Worm (Caenorhabditis elegans): Measurements from ENCODE around the gene F28B12.6.

DNA sequence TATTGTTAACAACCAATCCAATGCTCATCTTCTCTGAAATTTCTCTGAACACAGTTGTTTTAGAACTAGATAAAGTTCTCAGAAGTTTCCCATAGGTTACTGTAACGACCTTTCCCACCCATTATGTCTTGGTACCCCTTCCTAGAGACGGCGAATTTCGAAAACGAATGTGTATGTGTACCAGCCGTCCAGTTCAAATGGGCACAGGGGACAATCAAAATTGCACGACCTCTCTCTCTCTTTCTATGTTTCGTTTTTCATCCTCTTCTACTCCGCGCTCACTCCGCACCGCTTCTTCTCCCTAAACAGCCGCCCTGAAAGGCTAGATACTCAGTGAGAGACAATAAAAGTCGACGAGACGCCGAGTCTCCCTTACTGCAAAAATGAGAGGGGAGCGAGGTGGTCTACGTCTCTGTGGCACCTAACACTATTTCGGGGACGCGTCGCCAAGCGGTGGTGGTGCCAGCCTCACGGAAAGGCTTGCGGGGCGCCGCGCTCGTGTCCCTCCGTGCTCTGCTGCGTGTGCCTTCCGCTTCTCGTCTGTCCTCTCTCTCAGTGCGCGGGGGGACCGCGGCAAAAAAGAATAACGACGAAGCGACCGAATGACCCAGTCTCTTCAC, 39.1 kb upstream of the F28B12.6 start:
- no peak for TF ChIP-seq F37B4.10 (GFP tag; IDR thresholded peaks at IDR 0.05)
- TF ChIP-seq snpc-1.1 (tag; optimal IDR thresholded peaks at IDR 0.05; ENCODE audit: insufficient read depth), result no peak
- TF ChIP-seq Y95B8A.8 (GFP tag; IDR thresholded peaks at IDR 0.05), result no peak
- TF ChIP-seq B0336.3 (GFP tag; IDR thresholded peaks at IDR 0.05), result no peak; the same call in 1 of the 2 replicates
- no peak for TF ChIP-seq nfya-2 (GFP tag; IDR thresholded peaks at IDR 0.05)
- no peak for TF ChIP-seq chd-7 (tag; optimal IDR thresholded peaks at IDR 0.05)
- no peak for TF ChIP-seq nfya-1 (tag; optimal IDR thresholded peaks at IDR 0.05; ENCODE audit: borderline replicate concordance, insufficient read depth)
- no peak for TF ChIP-seq unc-130 (GFP tag; optimal IDR thresholded peaks at IDR 0.05)
- no peak for TF ChIP-seq ama-1 (optimal IDR thresholded peaks at IDR 0.05)
- no peak for TF ChIP-seq ama-1 (GFP tag; optimal IDR thresholded peaks at IDR 0.05)

Measured in whole organism, young adult.